Fruit fly (Drosophila melanogaster) Kc167 (cell line): ENCODE results near the gene Cfp1.

Experiments
- Myc ChIP-seq: fragments of >200 bp; optimal IDR thresholded peaks from 2 replicates; lab custom pipeline; 2017; ENCODE audit warnings: missing external identifiers
- Sin3A ChIP-seq: fragments of >200 bp; optimal IDR thresholded peaks from 2 replicates; lab custom pipeline; 2018; ENCODE audit warnings: missing external identifiers
- h ChIP-seq: fragments of >200 bp; optimal IDR thresholded peaks from 3 replicates; lab custom pipeline; 2018; ENCODE audit warnings: missing external identifiers
- insv ChIP-seq: fragments of >200 bp; optimal IDR thresholded peaks from 3 replicates; lab custom pipeline; 2018; ENCODE audit warnings: missing external identifiers
- psq ChIP-seq: fragments of >200 bp; optimal IDR thresholded peaks from 2 replicates; lab custom pipeline; 2017; ENCODE audit warnings: missing external identifiers
- ttk ChIP-seq: sonication (Bioruptor generic); optimal IDR thresholded peaks from 2 replicates; lab custom pipeline; 2017; ENCODE audit warnings: missing external identifiers

- TF ChIP-seq psq (lab: Kevin White, UChicago) (no peak), Myc (lab: Kevin White, UChicago) (no peak), Sin3A (lab: Kevin White, UChicago) (no peak), insv (lab: Kevin White, UChicago) (no peak), ttk (no peak), h (lab: Kevin White, UChicago) (no peak)
Measured at dm6 chrX:9255021-9255420, 17.7 kb downstream of the Cfp1 start.
